Worm (Caenorhabditis elegans) whole organism, midembryonic: ENCODE results near the gene dep-1.
A peak's percentile ranks its signal among the peaks of the same experiment; 100 is the strongest.

ENCODE experiments used
- T22C8.4 ChIP-seq: fragments of 200-800 bp; sonication (Bioruptor generic); IDR thresholded peaks from 2 replicates; pipeline ENCODE4 v1.3.6; 2022; ENCODE audit warnings: missing genetic modification characterization, missing compliant biosample characterization
- cog-1 ChIP-seq: sonication (generic microtip); optimal IDR thresholded peaks from 2 replicates; lab custom pipeline; 2016; ENCODE audit warnings: missing genetic modification characterization, missing compliant biosample characterization
- flt-1 ChIP-seq: fragments of 200-800 bp; sonication (Bioruptor generic); IDR thresholded peaks from 2 replicates; pipeline ENCODE4 v1.3.6; 2022; ENCODE audit warnings: missing genetic modification characterization, missing compliant biosample characterization
- klf-2 ChIP-seq: fragments of 200-800 bp; sonication (Bioruptor generic); conservative IDR thresholded peaks from 2 replicates; pipeline ENCODE4 v1.3.6; 2022; ENCODE audit warnings: missing genetic modification reagents, missing genetic modification characterization, missing compliant biosample characterization
- med-1 ChIP-seq: sonication (generic microtip); optimal IDR thresholded peaks from 2 replicates; lab custom pipeline; 2017; ENCODE audit warnings: missing genetic modification characterization, mild to moderate bottlenecking, missing compliant biosample characterization, antibody characterized with exemption, missing genetic modification reagents; ENCODE audit not compliant: insufficient read depth
- ref-1 ChIP-seq: fragments of 200-800 bp; sonication (Bioruptor generic); conservative IDR thresholded peaks from 2 replicates; pipeline ENCODE4 v1.3.6; 2022; ENCODE audit warnings: missing genetic modification reagents, missing genetic modification characterization, missing compliant biosample characterization
- tab-1 ChIP-seq: fragments of 200-800 bp; sonication (Bioruptor generic); IDR thresholded peaks from 2 replicates; pipeline ENCODE4 v1.3.6; 2022; ENCODE audit warnings: missing genetic modification characterization, missing compliant biosample characterization
- ztf-23 ChIP-seq: fragments of 200-800 bp; sonication (Bioruptor generic); IDR thresholded peaks from 2 replicates; pipeline ENCODE4 v1.3.6; 2022; ENCODE audit warnings: missing genetic modification reagents, missing genetic modification characterization, missing compliant biosample characterization
- ztf-29 ChIP-seq: fragments of 200-800 bp; sonication (Bioruptor generic); IDR thresholded peaks from 2 replicates; pipeline ENCODE4 v1.3.6; 2022; ENCODE audit warnings: missing genetic modification reagents, missing genetic modification characterization, missing compliant biosample characterization

dep-1 gene

DNA sequence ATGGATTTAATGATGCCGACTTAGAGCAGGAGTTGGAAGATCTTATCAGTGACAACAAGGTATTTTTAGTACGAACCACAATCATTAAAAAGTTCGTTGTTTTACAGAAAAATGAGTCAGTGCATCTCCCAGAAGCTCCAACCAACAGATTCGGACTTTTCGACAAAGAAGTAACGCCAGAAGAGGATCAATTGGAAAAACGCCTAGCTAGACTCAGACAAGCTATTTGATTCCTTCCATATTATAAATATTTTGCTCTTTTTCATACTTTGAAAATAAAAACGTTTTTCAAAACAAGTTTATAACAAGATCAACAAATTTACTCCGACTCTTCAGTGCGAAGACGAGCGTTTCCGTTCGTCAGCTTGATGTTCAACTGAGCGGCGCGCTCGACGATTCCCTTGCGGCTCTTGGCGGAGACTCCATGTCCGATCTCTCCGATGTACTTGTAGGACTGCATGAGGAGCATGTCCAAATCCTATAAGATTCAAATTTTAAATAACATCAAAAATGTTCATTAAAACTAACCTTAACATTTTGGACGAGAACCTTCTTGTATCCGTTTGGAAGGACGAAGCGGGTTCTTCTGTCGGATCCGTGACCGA, 36.7 kb upstream of the dep-1 start:
- no peak for TF ChIP-seq ref-1 (GFP tag; lab: Robert Waterston, UW)
- no peak for TF ChIP-seq med-1 (GFP tag; lab: Kevin White, UChicago)
- TF ChIP-seq T22C8.4, result no peak

- TF ChIP-seq tab-1 (GFP tag; lab: Robert Waterston, UW), result no peak
- no peak for TF ChIP-seq T22C8.4
- TF ChIP-seq med-1 (GFP tag; lab: Kevin White, UChicago), result no peak
- peak; percentile 69; the same call in 1 of the 2 replicates for TF ChIP-seq flt-1 (GFP tag; lab: Robert Waterston, UW)
- peak; percentile 18 for TF ChIP-seq cog-1
- 0 out of 2 replicates have a peak, but pooled peaks have one; percentile 53 for TF ChIP-seq ztf-23 (GFP tag; lab: Robert Waterston, UW)
- TF ChIP-seq ztf-29 (GFP tag; lab: Robert Waterston, UW), result no peak
- no peak for TF ChIP-seq klf-2 (GFP tag; lab: Robert Waterston, UW)
- no peak for TF ChIP-seq ref-1 (GFP tag; lab: Robert Waterston, UW)
These were observed 35.0 kb upstream of the dep-1 start, which contains the start of gene chmp-7 for ce11 chrII:9054604-9055003. Gene chmp-7 (plus strand): TSS chrII:9054972.

ce11 chrII:9053564-9053963, 34.0 kb upstream of the dep-1 start, which contains the start of gene T24B8.7:
Gene T24B8.7 (minus strand): TSS chrII:9053664.
- TF ChIP-seq flt-1 (GFP tag; lab: Robert Waterston, UW), result no peak
- no peak for TF ChIP-seq T22C8.4
- TF ChIP-seq cog-1, result no peak
- no peak for TF ChIP-seq ztf-23 (GFP tag; lab: Robert Waterston, UW)
- no peak for TF ChIP-seq med-1 (GFP tag; lab: Kevin White, UChicago)
- no peak for TF ChIP-seq ztf-29 (GFP tag; lab: Robert Waterston, UW)
- no peak for TF ChIP-seq ref-1 (GFP tag; lab: Robert Waterston, UW)
- TF ChIP-seq tab-1 (GFP tag; lab: Robert Waterston, UW), result no peak
- no peak for TF ChIP-seq klf-2 (GFP tag; lab: Robert Waterston, UW)

- TF ChIP-seq T22C8.4 (no peak), cog-1 (no peak), ztf-23 (GFP tag; lab: Robert Waterston, UW) (no peak), klf-2 (GFP tag; lab: Robert Waterston, UW) (no peak), ref-1 (GFP tag; lab: Robert Waterston, UW) (no peak), tab-1 (GFP tag; lab: Robert Waterston, UW) (no peak), med-1 (GFP tag; lab: Kevin White, UChicago) (no peak), flt-1 (GFP tag; lab: Robert Waterston, UW) (no peak), ztf-29 (GFP tag; lab: Robert Waterston, UW) (no peak)
These were observed 22.5 kb upstream of the dep-1 start for ce11 chrII:9042059-9042458.

DNA sequence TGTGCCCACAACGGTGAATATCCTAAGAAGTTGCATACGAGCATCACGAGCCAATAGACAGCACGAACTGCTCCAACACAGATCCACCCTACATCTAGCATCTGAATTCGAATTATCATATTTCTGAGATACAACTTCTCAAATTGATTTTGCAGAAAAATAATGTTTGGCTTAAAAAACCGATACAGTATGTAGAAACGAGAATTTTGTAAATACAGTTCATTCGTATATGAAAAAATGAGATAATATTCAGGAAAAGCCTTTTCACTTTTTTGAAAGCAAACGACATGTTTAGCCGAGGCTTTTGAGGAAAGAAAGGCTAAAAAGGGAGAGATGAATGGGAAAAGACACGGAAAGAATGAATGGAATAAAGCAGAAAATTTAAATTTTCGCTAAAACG, 21.7 kb upstream of the dep-1 start, which contains the start of gene F37B12.3:
F37B12.3 (minus strand) TSS at position 101 of the 400 bp plus-strand sequence.
- TF ChIP-seq ztf-23 (GFP tag; lab: Robert Waterston, UW) (no peak), tab-1 (GFP tag; lab: Robert Waterston, UW) (no peak), klf-2 (GFP tag; lab: Robert Waterston, UW) (no peak), flt-1 (GFP tag; lab: Robert Waterston, UW) (no peak), ztf-29 (GFP tag; lab: Robert Waterston, UW) (no peak), T22C8.4 (no peak), ref-1 (GFP tag; lab: Robert Waterston, UW) (no peak), cog-1 (no peak), med-1 (GFP tag; lab: Kevin White, UChicago) (no peak)

- TF ChIP-seq klf-2 (GFP tag; lab: Robert Waterston, UW) (no peak), flt-1 (GFP tag; lab: Robert Waterston, UW) (no peak), ztf-23 (GFP tag; lab: Robert Waterston, UW) (no peak), tab-1 (GFP tag; lab: Robert Waterston, UW) (no peak), ref-1 (GFP tag; lab: Robert Waterston, UW) (no peak)
These were observed 19.1 kb upstream of the dep-1 start for ce11 chrII:9038736-9039135.

ce11 chrII:9038201-9038600, 18.6 kb upstream of the dep-1 start, which contains the start of gene gcs-1:
Gene gcs-1 (minus strand): TSS chrII:9038301.
- no peak for TF ChIP-seq ztf-23 (GFP tag; lab: Robert Waterston, UW)
- TF ChIP-seq T22C8.4, result no peak
- TF ChIP-seq klf-2 (GFP tag; lab: Robert Waterston, UW), result no peak
- TF ChIP-seq ref-1 (GFP tag; lab: Robert Waterston, UW), result no peak
- TF ChIP-seq med-1 (GFP tag; lab: Kevin White, UChicago), result no peak
- TF ChIP-seq cog-1, result no peak
- no peak for TF ChIP-seq ztf-29 (GFP tag; lab: Robert Waterston, UW)
- TF ChIP-seq flt-1 (GFP tag; lab: Robert Waterston, UW), result no peak
- no peak for TF ChIP-seq tab-1 (GFP tag; lab: Robert Waterston, UW)

ce11 chrII:9033034-9033433, 13.4 kb upstream of the dep-1 start:
- TF ChIP-seq ztf-29 (GFP tag; lab: Robert Waterston, UW) (no peak), med-1 (GFP tag; lab: Kevin White, UChicago) (no peak), klf-2 (GFP tag; lab: Robert Waterston, UW) (no peak), flt-1 (GFP tag; lab: Robert Waterston, UW) (no peak), tab-1 (GFP tag; lab: Robert Waterston, UW) (no peak), ztf-23 (GFP tag; lab: Robert Waterston, UW) (no peak), T22C8.4 (no peak), cog-1 (no peak), ref-1 (GFP tag; lab: Robert Waterston, UW) (no peak)

ce11 chrII:9031891-9032290, 12.3 kb upstream of the dep-1 start:
- TF ChIP-seq tab-1 (GFP tag; lab: Robert Waterston, UW) (no peak), klf-2 (GFP tag; lab: Robert Waterston, UW) (no peak), ztf-23 (GFP tag; lab: Robert Waterston, UW) (no peak), T22C8.4 (no peak), cog-1 (no peak), ztf-29 (GFP tag; lab: Robert Waterston, UW) (no peak), ref-1 (GFP tag; lab: Robert Waterston, UW) (no peak), med-1 (GFP tag; lab: Kevin White, UChicago) (no peak)
